Fruit fly (Drosophila melanogaster): ENCODE results near the gene CG9021.

DNA sequence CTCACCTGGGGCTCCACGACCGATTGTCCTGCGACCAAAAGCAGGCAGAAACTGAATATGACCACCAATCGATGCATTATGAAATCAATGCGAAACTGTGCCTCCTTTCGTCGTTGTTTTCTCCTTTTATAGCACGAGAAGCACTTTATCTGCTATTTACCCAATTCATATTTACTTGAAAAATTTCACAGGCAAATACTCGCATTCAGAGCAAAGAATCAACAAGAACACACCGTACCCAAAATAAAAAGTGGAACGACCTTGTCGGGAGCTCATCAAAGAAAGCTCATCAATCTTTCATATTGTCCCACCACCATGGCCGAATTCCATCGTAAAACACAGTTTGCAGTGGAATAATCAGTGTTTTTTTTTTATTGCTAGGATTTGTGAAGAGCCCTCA lies at the start of gene CG9021:
- no peak for TF ChIP-seq CG8478 (optimal IDR thresholded peaks at IDR 0.05)
- no peak for TF ChIP-seq CTCF (optimal IDR thresholded peaks at IDR 0.05)

All from S2 (cell line).